Fruit fly (Drosophila melanogaster) whole organism, embryonic: ENCODE measurements around the gene CG42814.

Experiments used
- CG10431 ChIP-seq: fragments of 200-800 bp; sonication (Bioruptor generic); optimal IDR thresholded peaks from 3 replicates; lab custom pipeline; 2018; ENCODE audit warnings: missing biosample characterization, mild to moderate bottlenecking, missing genetic modification characterization
- CG10462 ChIP-seq: fragments of 200-800 bp; sonication (Bioruptor generic); optimal IDR thresholded peaks from 2 replicates; lab custom pipeline; 2016; ENCODE audit warnings: missing biosample characterization, missing genetic modification characterization
- CG10565 ChIP-seq: fragments of 200-800 bp; sonication (Bioruptor generic); optimal IDR thresholded peaks from 3 replicates; lab custom pipeline; 2016; ENCODE audit warnings: missing biosample characterization, mild to moderate bottlenecking, missing genetic modification characterization
- CG10654 ChIP-seq: fragments of 200-800 bp; sonication (Bioruptor generic); optimal IDR thresholded peaks from 2 replicates; lab custom pipeline; 2016; ENCODE audit warnings: missing biosample characterization, missing genetic modification characterization
- CG10979 ChIP-seq: fragments of 200-800 bp; sonication (Bioruptor generic); optimal IDR thresholded peaks from 2 replicates; lab custom pipeline; 2018; ENCODE audit warnings: missing biosample characterization, mild to moderate bottlenecking, missing genetic modification characterization, moderate library complexity
- CG12071 ChIP-seq: fragments of 200-800 bp; sonication (Bioruptor generic); optimal IDR thresholded peaks from 3 replicates; lab custom pipeline; 2018; ENCODE audit warnings: missing biosample characterization, mild to moderate bottlenecking, missing genetic modification characterization
- CG12942 ChIP-seq: fragments of 200-800 bp; sonication (Bioruptor generic); optimal IDR thresholded peaks from 3 replicates; lab custom pipeline; 2016; ENCODE audit warnings: missing biosample characterization, missing genetic modification characterization
- CG13424 ChIP-seq: fragments of 200-800 bp; sonication (Bioruptor generic); optimal IDR thresholded peaks from 2 replicates; lab custom pipeline; 2019; ENCODE audit warnings: missing biosample characterization, mild to moderate bottlenecking, missing genetic modification characterization, moderate library complexity
- CG14014 ChIP-seq: fragments of 200-800 bp; sonication (Bioruptor generic); IDR thresholded peaks from 2 replicates; pipeline ENCODE4 v1.3.6; 2022; ENCODE audit warnings: missing biosample characterization, missing genetic modification characterization
- CG14710 ChIP-seq: fragments of 200-800 bp; sonication (Bioruptor generic); optimal IDR thresholded peaks from 3 replicates; lab custom pipeline; 2019; ENCODE audit warnings: missing biosample characterization, mild to moderate bottlenecking, missing genetic modification characterization, moderate library complexity
- CG14965 ChIP-seq: fragments of 200-800 bp; sonication (Bioruptor generic); optimal IDR thresholded peaks from 2 replicates; lab custom pipeline; 2016; ENCODE audit warnings: missing biosample characterization, missing genetic modification characterization, borderline replicate concordance
- CG17328 ChIP-seq: fragments of 200-800 bp; sonication (Bioruptor generic); IDR thresholded peaks from 2 replicates; pipeline ENCODE4 v1.3.6; 2022; ENCODE audit warnings: missing biosample characterization, missing genetic modification characterization
- CG2202 ChIP-seq: fragments of 200-800 bp; sonication (Bioruptor generic); optimal IDR thresholded peaks from 2 replicates; lab custom pipeline; 2018; ENCODE audit warnings: missing biosample characterization, mild to moderate bottlenecking, missing genetic modification characterization
- CG3995 ChIP-seq: fragments of 200-800 bp; sonication (Bioruptor generic); optimal IDR thresholded peaks from 3 replicates; lab custom pipeline; 2016; ENCODE audit warnings: missing biosample characterization, missing genetic modification characterization
- CG4404 ChIP-seq: fragments of 200-800 bp; sonication (Bioruptor generic); IDR thresholded peaks from 2 replicates; pipeline ENCODE4 v1.3.6; 2022; ENCODE audit warnings: missing biosample characterization, missing genetic modification characterization
- CG4730 ChIP-seq: fragments of 200-800 bp; sonication (Bioruptor generic); IDR thresholded peaks from 2 replicates; pipeline ENCODE4 v1.3.6; 2022; ENCODE audit warnings: missing biosample characterization, missing genetic modification characterization
- CG7271 ChIP-seq: fragments of 200-800 bp; sonication (Bioruptor generic); optimal IDR thresholded peaks from 2 replicates; lab custom pipeline; 2018; ENCODE audit warnings: missing biosample characterization, mild to moderate bottlenecking, missing genetic modification characterization, moderate library complexity
- CG7839 ChIP-seq: fragments of 200-800 bp; sonication (Bioruptor generic); optimal IDR thresholded peaks from 3 replicates; lab custom pipeline; 2018; ENCODE audit warnings: missing biosample characterization, mild to moderate bottlenecking, missing genetic modification characterization, moderate library complexity
- CG8281 ChIP-seq: fragments of 200-800 bp; sonication (Bioruptor generic); optimal IDR thresholded peaks from 2 replicates; lab custom pipeline; 2018; ENCODE audit warnings: missing biosample characterization, mild to moderate bottlenecking, missing genetic modification characterization, moderate library complexity
- Deaf1 ChIP-seq: fragments of 200-800 bp; optimal IDR thresholded peaks from 3 replicates; lab custom pipeline; 2019; ENCODE audit warnings: missing biosample characterization, mild to moderate bottlenecking, missing genetic modification characterization, moderate library complexity
- E2f2 ChIP-seq: fragments of 200-800 bp; sonication (Bioruptor generic); IDR thresholded peaks from 2 replicates; pipeline ENCODE4 v1.3.6; 2022; ENCODE audit warnings: missing biosample characterization, missing genetic modification characterization
- HLH3B ChIP-seq: fragments of 200-800 bp; sonication (Bioruptor generic); IDR thresholded peaks from 2 replicates; pipeline ENCODE4 v1.3.6; 2022; ENCODE audit warnings: missing biosample characterization, missing genetic modification characterization
- HmgZ ChIP-seq: fragments of 200-800 bp; sonication (Bioruptor generic); optimal IDR thresholded peaks from 2 replicates; lab custom pipeline; 2018; ENCODE audit warnings: missing biosample characterization, mild to moderate bottlenecking, missing genetic modification characterization
- Meics ChIP-seq: fragments of 200-800 bp; sonication (Bioruptor generic); optimal IDR thresholded peaks from 2 replicates; lab custom pipeline; 2017; ENCODE audit warnings: missing biosample characterization, mild to moderate bottlenecking, missing genetic modification characterization
- Nf-YB ChIP-seq: fragments of 200-800 bp; sonication (Bioruptor generic); optimal IDR thresholded peaks from 3 replicates; lab custom pipeline; 2019; ENCODE audit warnings: missing biosample characterization, mild to moderate bottlenecking, missing genetic modification characterization, moderate library complexity
- Rfx ChIP-seq: fragments of 200-800 bp; sonication (Bioruptor generic); IDR thresholded peaks from 2 replicates; pipeline ENCODE4 v1.3.6; 2022; ENCODE audit warnings: missing biosample characterization, missing genetic modification characterization
- Stat92E ChIP-seq, 3 experiments: fragments of >200 bp in 2 of 3; fragments of 200-800 bp in 1 of 3; sonication (Bioruptor generic) in 1 of 3; optimal IDR thresholded peaks; 2 replicates each; lab custom pipeline; 2017 to 2019; ENCODE audit warnings: missing biosample characterization in 3 of 3, missing genetic modification characterization in 3 of 3, mild to moderate bottlenecking in 1 of 3, moderate library complexity in 1 of 3
- Trl ChIP-seq, 3 experiments: fragments of >200 bp in 2 of 3; fragments of 200-800 bp in 1 of 3; sonication (Bioruptor generic) in 1 of 3; optimal IDR thresholded peaks; 2 replicates in 1 of 3; 3 replicates in 2 of 3; lab custom pipeline; 2016 to 2017; ENCODE audit warnings: missing biosample characterization in 1 of 3, missing genetic modification characterization in 1 of 3
- al ChIP-seq: fragments of 200-800 bp; sonication (Bioruptor generic); IDR thresholded peaks from 2 replicates; pipeline ENCODE4 v1.3.6; 2022; ENCODE audit warnings: missing biosample characterization, missing genetic modification characterization
- btn ChIP-seq: fragments of 200-800 bp; sonication (Bioruptor generic); optimal IDR thresholded peaks from 2 replicates; lab custom pipeline; 2016; ENCODE audit warnings: missing biosample characterization, missing genetic modification characterization
- chinmo ChIP-seq: fragments of 200-800 bp; sonication (Bioruptor generic); IDR thresholded peaks from 4 replicates; pipeline ENCODE4 v1.3.6; 2022; ENCODE audit warnings: missing biosample characterization, missing genetic modification characterization; ENCODE audit not compliant: partially characterized antibody
- chm ChIP-seq: fragments of 200-800 bp; sonication (Bioruptor generic); IDR thresholded peaks from 2 replicates; pipeline ENCODE4 v1.3.6; 2022; ENCODE audit warnings: missing biosample characterization, missing genetic modification characterization
- crc ChIP-seq: fragments of 200-800 bp; sonication (Bioruptor generic); optimal IDR thresholded peaks from 2 replicates; lab custom pipeline; 2016; ENCODE audit warnings: missing biosample characterization, missing genetic modification characterization
- disco-r ChIP-seq: fragments of 200-800 bp; sonication (Bioruptor generic); optimal IDR thresholded peaks from 2 replicates; lab custom pipeline; 2016; ENCODE audit warnings: missing biosample characterization, missing genetic modification characterization
- dpn ChIP-seq, 2 experiments: fragments of 200-800 bp; sonication (Bioruptor generic); optimal IDR thresholded peaks; 3 replicates each; lab custom pipeline; 2016; ENCODE audit warnings: missing biosample characterization in 2 of 2, missing genetic modification characterization in 2 of 2
- emc ChIP-seq: fragments of 200-800 bp; sonication (Bioruptor generic); optimal IDR thresholded peaks from 2 replicates; lab custom pipeline; 2016; ENCODE audit warnings: missing biosample characterization, missing genetic modification characterization
- gsb-n ChIP-seq: fragments of 200-800 bp; sonication (Bioruptor generic); optimal IDR thresholded peaks from 3 replicates; lab custom pipeline; 2018; ENCODE audit warnings: missing biosample characterization, mild to moderate bottlenecking, missing genetic modification characterization
- her ChIP-seq: fragments of 200-800 bp; sonication (Bioruptor generic); optimal IDR thresholded peaks from 2 replicates; lab custom pipeline; 2016; ENCODE audit warnings: missing biosample characterization, missing genetic modification characterization
- ind ChIP-seq: fragments of 200-800 bp; sonication (Bioruptor generic); optimal IDR thresholded peaks from 3 replicates; lab custom pipeline; 2016; ENCODE audit warnings: missing biosample characterization, missing genetic modification characterization
- inv ChIP-seq: fragments of 200-800 bp; sonication (Bioruptor generic); IDR thresholded peaks from 2 replicates; pipeline ENCODE4 v1.3.6; 2022; ENCODE audit warnings: missing biosample characterization, missing genetic modification characterization; ENCODE audit not compliant: partially characterized antibody
- onecut ChIP-seq: fragments of 200-800 bp; sonication (Bioruptor generic); IDR thresholded peaks from 2 replicates; pipeline ENCODE4 v1.3.6; 2022; ENCODE audit warnings: missing biosample characterization, missing genetic modification characterization
- org-1 ChIP-seq: fragments of 200-800 bp; sonication (Bioruptor generic); optimal IDR thresholded peaks from 2 replicates; lab custom pipeline; 2017; ENCODE audit warnings: missing biosample characterization, missing genetic modification characterization
- run ChIP-seq: fragments of 200-800 bp; sonication (Bioruptor generic); optimal IDR thresholded peaks from 3 replicates; lab custom pipeline; 2018; ENCODE audit warnings: missing biosample characterization, mild to moderate bottlenecking, missing genetic modification characterization
- shn ChIP-seq: fragments of 200-800 bp; sonication (Bioruptor generic); optimal IDR thresholded peaks from 3 replicates; lab custom pipeline; 2016; ENCODE audit warnings: missing biosample characterization, missing genetic modification characterization
- sisA ChIP-seq: fragments of 200-800 bp; sonication (Bioruptor generic); IDR thresholded peaks from 2 replicates; pipeline ENCODE4 v1.3.6; 2022; ENCODE audit warnings: missing biosample characterization, missing genetic modification characterization
- stwl ChIP-seq: fragments of 200-800 bp; sonication (Bioruptor generic); optimal IDR thresholded peaks from 3 replicates; lab custom pipeline; 2018; ENCODE audit warnings: missing biosample characterization, mild to moderate bottlenecking, missing genetic modification characterization, moderate library complexity
- toy ChIP-seq: fragments of 200-800 bp; sonication (Bioruptor generic); IDR thresholded peaks from 2 replicates; pipeline ENCODE4 v1.3.6; 2022; ENCODE audit warnings: missing biosample characterization, missing genetic modification characterization
- ttk ChIP-seq: fragments of 200-800 bp; sonication (Bioruptor generic); IDR thresholded peaks from 2 replicates; pipeline ENCODE4 v2.1.2; 2022; ENCODE audit warnings: missing biosample characterization, missing genetic modification characterization
- zfh2 ChIP-seq: fragments of 200-800 bp; sonication (Bioruptor generic); optimal IDR thresholded peaks from 2 replicates; lab custom pipeline; 2016; ENCODE audit warnings: missing biosample characterization, missing genetic modification characterization

Gene CG42814

dm6 chr3R:27208724-27209343 is 20.4 kb downstream of the CG42814 start (continued):
- peak; percentile 22; the same call in 1 of the 2 replicates for TF ChIP-seq CG4404 (GFP tag; lab: Robert Waterston, UW)
- peak; percentile 10 for TF ChIP-seq CG10431
- no peak for TF ChIP-seq toy (GFP tag; lab: Robert Waterston, UW)
- peak; percentile 5 for TF ChIP-seq CG7839 (tag; lab: Kevin White, UChicago)
- TF ChIP-seq shn (GFP tag; lab: Kevin White, UChicago): no peak
- peak; percentile 22 for TF ChIP-seq CG8281
- peak; percentile 47; the same call in 1 of the 2 replicates for TF ChIP-seq CG17328 (GFP tag; lab: Robert Waterston, UW)
- TF ChIP-seq onecut (GFP tag; lab: Robert Waterston, UW): peak; percentile 59
- no peak for TF ChIP-seq inv (GFP tag; lab: Robert Waterston, UW)
- no peak for TF ChIP-seq CG14965 (GFP tag; lab: Kevin White, UChicago)
- peak; percentile 18 for TF ChIP-seq CG14710 (tag; lab: Kevin White, UChicago)
- peak; percentile 9 for TF ChIP-seq Nf-YB (GFP tag; lab: Kevin White, UChicago)
- TF ChIP-seq her: peak; percentile 49
- TF ChIP-seq CG10565 (GFP tag; lab: Kevin White, UChicago): no peak
- TF ChIP-seq Rfx: peak; percentile 44
- TF ChIP-seq CG3995 (GFP tag; lab: Kevin White, UChicago): no peak
- 0 out of 2 replicates have a peak, but pooled peaks have one; percentile 10 for TF ChIP-seq E2f2 (GFP tag; lab: Robert Waterston, UW)
- TF ChIP-seq CG2202 (tag; lab: Kevin White, UChicago): peak; percentile 53
- TF ChIP-seq disco-r: no peak
- no peak for TF ChIP-seq Trl (optimal IDR thresholded peaks at IDR 0.05; lab: Kevin White, UChicago)
- TF ChIP-seq Trl (GFP tag; optimal IDR thresholded peaks at IDR 0.05; lab: Kevin White, UChicago): peak; percentile 58
- TF ChIP-seq HLH3B (GFP tag; lab: Robert Waterston, UW): peak; percentile 63; the same call in 1 of the 2 replicates
- no peak for TF ChIP-seq CG4730 (GFP tag; lab: Robert Waterston, UW)
- TF ChIP-seq org-1 (GFP tag; lab: Kevin White, UChicago): peak; percentile 56
- peak; percentile 22 for TF ChIP-seq CG13424
- no peak for TF ChIP-seq ind (GFP tag; lab: Kevin White, UChicago)
- peak; percentile 27; the same call in 1 of the 2 replicates for TF ChIP-seq CG14014
- TF ChIP-seq ttk (GFP tag; lab: Robert Waterston, UW): no peak
- no peak for TF ChIP-seq Stat92E (GFP tag; optimal IDR thresholded peaks at IDR 0.05; lab: Kevin White, UChicago)
- peak; percentile 27 for TF ChIP-seq CG12942 (GFP tag; lab: Kevin White, UChicago)
- no peak for TF ChIP-seq Deaf1 (tag; lab: Kevin White, UChicago)
- TF ChIP-seq HmgZ (tag; lab: Kevin White, UChicago): peak; percentile 9
- no peak for TF ChIP-seq crc (GFP tag; lab: Kevin White, UChicago)
- TF ChIP-seq CG12071: peak; percentile 64
- peak; percentile 19; the same call in 1 of the 2 replicates for TF ChIP-seq chm
- peak; percentile 1 for TF ChIP-seq CG10462 (GFP tag; lab: Kevin White, UChicago)
- TF ChIP-seq Meics (GFP tag; lab: Kevin White, UChicago): peak; percentile 35
- peak; percentile 76 for TF ChIP-seq CG7271 (tag; lab: Kevin White, UChicago)
- no peak for TF ChIP-seq run (tag; lab: Kevin White, UChicago)
- peak; percentile 3 for TF ChIP-seq CG10979
- TF ChIP-seq gsb-n (tag; lab: Kevin White, UChicago): peak; percentile 38
- no peak for TF ChIP-seq emc (GFP tag; lab: Kevin White, UChicago)
- peak; percentile 31; the same call in 1 of the 2 replicates for TF ChIP-seq al (GFP tag; lab: Robert Waterston, UW)
- TF ChIP-seq CG10654 (GFP tag; lab: Kevin White, UChicago): peak; percentile 28
- no peak for TF ChIP-seq stwl (tag; lab: Kevin White, UChicago)
- peak in 1 of 2 experiments; percentile 9 for TF ChIP-seq dpn (GFP tag; optimal IDR thresholded peaks at IDR 0.05; lab: Kevin White, UChicago)
- no peak for TF ChIP-seq zfh2 (GFP tag; lab: Kevin White, UChicago)
- TF ChIP-seq chinmo (GFP tag; lab: Robert Waterston, UW): no peak
- TF ChIP-seq sisA (GFP tag; lab: Robert Waterston, UW): no peak
- TF ChIP-seq btn (GFP tag; lab: Kevin White, UChicago): peak; percentile 36
